Fruit fly (Drosophila melanogaster): ENCODE measurements around the gene Nna1.

Nna1 gene

dm6 chrX:13739411-13739888 lies 47.4 kb downstream of the Nna1 start, which contains the start of gene CG11151:
CG11151 (plus strand) TSS chrX:13739744.
- no peak for TF ChIP-seq pan (optimal IDR thresholded peaks at IDR 0.05)
- no peak for TF ChIP-seq usp (GFP tag; optimal IDR thresholded peaks at IDR 0.05)
- TF ChIP-seq psq (optimal IDR thresholded peaks at IDR 0.05) = no peak
- no peak for TF ChIP-seq Dll (optimal IDR thresholded peaks at IDR 0.05)
- peak; percentile 92 for TF ChIP-seq CG8478 (optimal IDR thresholded peaks at IDR 0.05)

dm6 chrX:13740062-13740461 lies 48.0 kb downstream of the Nna1 start:
- TF ChIP-seq Dll (optimal IDR thresholded peaks at IDR 0.05) = no peak
- no peak for TF ChIP-seq pan (optimal IDR thresholded peaks at IDR 0.05)
- no peak for TF ChIP-seq usp (GFP tag; optimal IDR thresholded peaks at IDR 0.05)
- no peak for TF ChIP-seq psq (optimal IDR thresholded peaks at IDR 0.05)
- TF ChIP-seq CG8478 (optimal IDR thresholded peaks at IDR 0.05) = no peak
- TF ChIP-seq EcR (GFP tag; optimal IDR thresholded peaks at IDR 0.05) = no peak

- TF ChIP-seq Dll (optimal IDR thresholded peaks at IDR 0.05) (no peak), EcR (GFP tag; optimal IDR thresholded peaks at IDR 0.05) (no peak), usp (GFP tag; optimal IDR thresholded peaks at IDR 0.05) (no peak), psq (optimal IDR thresholded peaks at IDR 0.05) (no peak)
These were observed 48.9 kb downstream of the Nna1 start for dm6 chrX:13740992-13741391.

dm6 chrX:13744599-13745052 lies 52.5 kb downstream of the Nna1 start, which contains the start of gene Grip91:
Grip91 (minus strand) TSS chrX:13744683.
- TF ChIP-seq EcR (GFP tag; optimal IDR thresholded peaks at IDR 0.05) = no peak
- no peak for TF ChIP-seq psq (optimal IDR thresholded peaks at IDR 0.05)
- no peak for TF ChIP-seq usp (GFP tag; optimal IDR thresholded peaks at IDR 0.05)
- TF ChIP-seq CG8478 (optimal IDR thresholded peaks at IDR 0.05) = no peak
- TF ChIP-seq pan (optimal IDR thresholded peaks at IDR 0.05) = no peak
- no peak for TF ChIP-seq Dll (optimal IDR thresholded peaks at IDR 0.05)

dm6 chrX:13747052-13747451 lies 55.0 kb downstream of the Nna1 start:
- no peak for TF ChIP-seq Dll (optimal IDR thresholded peaks at IDR 0.05)
- no peak for TF ChIP-seq pan (optimal IDR thresholded peaks at IDR 0.05)
- TF ChIP-seq CG8478 (optimal IDR thresholded peaks at IDR 0.05) = no peak
- TF ChIP-seq psq (optimal IDR thresholded peaks at IDR 0.05) = no peak
- peak in 1 of 2 experiments; percentile 80 for TF ChIP-seq EcR (GFP tag; optimal IDR thresholded peaks at IDR 0.05)
- TF ChIP-seq usp (GFP tag; optimal IDR thresholded peaks at IDR 0.05) = no peak

dm6 chrX:13747635-13748467 lies 55.8 kb downstream of the Nna1 start:
- TF ChIP-seq CG8478 (optimal IDR thresholded peaks at IDR 0.05) (no peak), EcR (GFP tag; optimal IDR thresholded peaks at IDR 0.05) (peak in 1 of 2 experiments; percentile 69)

dm6 chrX:13748906-13749872 lies 57.1 kb downstream of the Nna1 start:
- TF ChIP-seq psq (optimal IDR thresholded peaks at IDR 0.05) (no peak), EcR (GFP tag; optimal IDR thresholded peaks at IDR 0.05) (no peak), CG8478 (optimal IDR thresholded peaks at IDR 0.05) (no peak), Dll (optimal IDR thresholded peaks at IDR 0.05) (no peak), usp (GFP tag; optimal IDR thresholded peaks at IDR 0.05) (no peak), pan (optimal IDR thresholded peaks at IDR 0.05) (no peak)

dm6 chrX:13749873-13750241 lies 57.8 kb downstream of the Nna1 start:
- no peak for TF ChIP-seq EcR (GFP tag; optimal IDR thresholded peaks at IDR 0.05)
- no peak for TF ChIP-seq CG8478 (optimal IDR thresholded peaks at IDR 0.05)
- no peak for TF ChIP-seq pan (optimal IDR thresholded peaks at IDR 0.05)
- no peak for TF ChIP-seq Dll (optimal IDR thresholded peaks at IDR 0.05)
- TF ChIP-seq usp (GFP tag; optimal IDR thresholded peaks at IDR 0.05) = no peak
- TF ChIP-seq psq (optimal IDR thresholded peaks at IDR 0.05) = no peak

- TF ChIP-seq EcR (GFP tag; optimal IDR thresholded peaks at IDR 0.05) (no peak), usp (GFP tag; optimal IDR thresholded peaks at IDR 0.05) (no peak), Dll (optimal IDR thresholded peaks at IDR 0.05) (no peak), CG8478 (optimal IDR thresholded peaks at IDR 0.05) (no peak), pan (optimal IDR thresholded peaks at IDR 0.05) (no peak), psq (optimal IDR thresholded peaks at IDR 0.05) (no peak)
These were observed 60.5 kb downstream of the Nna1 start for dm6 chrX:13752543-13753046.

dm6 chrX:13753101-13753758 lies 61.1 kb downstream of the Nna1 start:
- no peak for TF ChIP-seq CG8478 (optimal IDR thresholded peaks at IDR 0.05)
- peak; percentile 36 for TF ChIP-seq psq (optimal IDR thresholded peaks at IDR 0.05)

dm6 chrX:13753775-13754174 lies 61.7 kb downstream of the Nna1 start:
- TF ChIP-seq pan (optimal IDR thresholded peaks at IDR 0.05) = no peak
- TF ChIP-seq EcR (GFP tag; optimal IDR thresholded peaks at IDR 0.05) = no peak
